Worm (Caenorhabditis elegans): ENCODE results near the gene ZK470.4.

DNA sequence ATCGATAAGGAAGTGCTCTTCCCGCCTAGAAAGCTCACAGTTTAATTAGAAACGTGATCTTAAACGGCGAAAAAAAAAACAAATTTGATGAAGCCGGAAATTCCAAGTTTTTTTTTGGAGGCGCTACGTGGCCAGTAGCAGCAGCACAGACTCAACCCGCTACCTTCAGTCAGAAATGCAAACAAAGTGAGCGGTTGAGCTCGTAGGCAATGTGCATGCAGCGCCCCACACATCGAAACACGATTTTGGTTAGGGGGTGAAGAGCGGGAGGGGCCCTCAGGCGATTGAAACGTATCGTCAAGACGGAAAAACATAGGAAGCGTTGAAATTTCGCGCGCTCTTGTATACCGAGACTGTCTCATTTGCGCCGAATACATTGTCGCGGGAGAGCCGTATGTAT, 11.6 kb upstream of the ZK470.4 start:
- TF ChIP-seq lin-15B (tag; optimal IDR thresholded peaks at IDR 0.05) = no peak
- TF ChIP-seq ztf-11 (tag; optimal IDR thresholded peaks at IDR 0.05) = no peak
- TF ChIP-seq Y105C5A.15 (GFP tag; IDR thresholded peaks at IDR 0.05) = no peak
- no peak for TF ChIP-seq nhr-111 (GFP tag; optimal IDR thresholded peaks at IDR 0.05)
- TF ChIP-seq F49E8.2 (tag; optimal IDR thresholded peaks at IDR 0.05; ENCODE audit: borderline replicate concordance) = no peak
- TF ChIP-seq F26F4.8 (GFP tag; conservative IDR thresholded peaks at IDR 0.05) = no peak
- TF ChIP-seq nhr-11 (tag; optimal IDR thresholded peaks at IDR 0.05) = no peak
- TF ChIP-seq daf-19 (GFP tag; conservative IDR thresholded peaks at IDR 0.05) = no peak
- TF ChIP-seq mdt-29 (GFP tag; IDR thresholded peaks at IDR 0.05) = no peak
- no peak for TF ChIP-seq mdl-1 (tag; optimal IDR thresholded peaks at IDR 0.05)
